Fruit fly (Drosophila melanogaster) whole organism, wandering third instar larva: ENCODE measurements around the gene CG5172.
A peak's percentile ranks its signal among the peaks of the same experiment; 100 is the strongest.

Experiments used
- Abd-B ChIP-seq: fragments of >200 bp; optimal IDR thresholded peaks from 2 replicates; lab custom pipeline; 2017; ENCODE audit warnings: missing biosample characterization, missing genetic modification characterization
- h ChIP-seq: fragments of 200-800 bp; sonication (Bioruptor generic); optimal IDR thresholded peaks from 3 replicates; lab custom pipeline; 2016; ENCODE audit warnings: missing biosample characterization, mild to moderate bottlenecking, missing genetic modification characterization
- psq ChIP-seq: fragments of 200-800 bp; sonication (Bioruptor generic); optimal IDR thresholded peaks from 3 replicates; lab custom pipeline; 2017; ENCODE audit warnings: missing biosample characterization, mild to moderate bottlenecking, missing genetic modification characterization, moderate library complexity

DNA sequence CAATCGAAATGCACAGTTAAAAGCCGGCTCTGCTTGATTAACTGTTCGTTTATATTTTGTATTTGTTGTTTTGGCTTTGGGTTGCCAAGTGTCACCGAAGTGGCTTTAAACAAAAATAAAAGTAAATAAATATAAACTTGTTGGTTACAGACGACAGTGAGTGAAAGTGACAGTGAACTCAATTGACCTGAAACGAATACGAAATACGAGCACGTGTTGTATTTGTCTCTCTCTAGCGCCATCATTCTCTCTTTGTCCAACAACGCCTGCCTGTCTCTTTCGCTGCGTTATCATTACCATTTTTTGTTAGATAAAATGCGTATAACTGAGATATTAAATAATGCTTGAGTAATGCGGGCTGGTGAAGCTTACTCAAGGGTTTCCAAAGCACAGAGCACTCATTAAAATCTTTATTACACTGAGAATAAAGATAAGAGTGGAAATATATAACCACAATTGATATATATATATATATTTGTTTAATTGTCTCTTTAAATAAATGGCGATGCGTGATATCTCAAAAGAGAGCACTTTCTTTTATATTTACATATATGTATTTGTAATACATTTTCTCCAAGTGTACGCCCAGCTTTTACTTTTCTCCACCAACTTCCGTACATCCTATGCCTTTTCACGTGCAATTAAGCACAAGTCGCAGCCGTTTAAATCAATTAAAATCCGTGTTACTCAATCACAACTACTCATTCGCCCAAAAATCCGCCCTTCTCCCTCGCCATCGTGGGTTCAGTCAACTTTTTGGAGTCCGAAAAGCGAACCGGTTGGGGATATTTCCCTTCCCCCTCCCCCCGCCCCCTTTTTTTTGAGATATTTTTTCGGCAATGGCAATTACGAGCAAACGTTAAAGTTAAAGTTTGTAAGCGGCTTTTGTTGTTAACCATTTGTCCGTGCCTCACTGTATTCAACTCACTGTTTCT lies 39.7 kb upstream of the CG5172 start:
- TF ChIP-seq psq (GFP tag; lab: Kevin White, UChicago): peak; percentile 23
- TF ChIP-seq h (GFP tag; lab: Kevin White, UChicago): no peak
- no peak for TF ChIP-seq Abd-B (GFP tag; lab: Kevin White, UChicago)
